Worm (Caenorhabditis elegans): Measurements from ENCODE around the gene tric-1B.1.

Gene tric-1B.1

DNA sequence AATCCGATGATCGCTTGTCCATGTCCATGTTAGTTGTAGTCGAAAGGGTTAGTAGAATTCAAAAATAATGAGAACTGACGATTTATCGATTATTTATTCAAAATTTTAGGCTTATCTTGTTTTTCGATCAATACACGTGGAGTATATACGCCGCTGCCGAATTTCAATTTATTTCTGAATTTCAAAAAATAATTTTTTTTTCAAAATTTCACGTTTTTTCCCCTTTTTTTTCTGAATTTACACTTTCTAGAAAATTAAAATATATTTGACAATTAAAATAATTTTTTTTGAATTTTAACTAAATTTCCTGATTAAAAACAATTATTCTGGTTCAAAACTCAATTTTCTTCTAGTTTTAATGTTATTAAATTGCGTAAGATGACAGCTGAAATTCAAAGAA, 36.3 kb upstream of the tric-1B.1 start, which contains the start of gene C50E10.1:
Gene C50E10.1 (minus strand): TSS at position 101 of the 400 bp plus-strand sequence.
- TF ChIP-seq fkh-10 (GFP tag; optimal IDR thresholded peaks at IDR 0.05) (no peak), pqm-1 (tag; optimal IDR thresholded peaks at IDR 0.05) (no peak), jun-1 (tag; optimal IDR thresholded peaks at IDR 0.05) (no peak), tbx-2 (tag; optimal IDR thresholded peaks at IDR 0.05) (no peak), unc-39 (tag; optimal IDR thresholded peaks at IDR 0.05) (no peak), sea-2 (GFP tag; optimal IDR thresholded peaks at IDR 0.05) (no peak), nhr-67 (tag; optimal IDR thresholded peaks at IDR 0.05) (no peak), lin-39 (tag; optimal IDR thresholded peaks at IDR 0.05) (no peak), aly-2 (tag; optimal IDR thresholded peaks at IDR 0.05) (no peak), hmg-11 (tag; optimal IDR thresholded peaks at IDR 0.05) (no peak), nhr-28 (tag; optimal IDR thresholded peaks at IDR 0.05) (no peak), unc-62 (GFP tag; optimal IDR thresholded peaks at IDR 0.05) (no peak), fkh-2 (tag; optimal IDR thresholded peaks at IDR 0.05) (no peak), lsy-12 (tag; optimal IDR thresholded peaks at IDR 0.05) (no peak), fos-1 (tag; optimal IDR thresholded peaks at IDR 0.05) (no peak), mml-1 (tag; optimal IDR thresholded peaks at IDR 0.05) (no peak), eor-1 (tag; optimal IDR thresholded peaks at IDR 0.05) (no peak)

- TF ChIP-seq nhr-237 (tag; optimal IDR thresholded peaks at IDR 0.05) (no peak), ceh-28 (tag; optimal IDR thresholded peaks at IDR 0.05) (peak; percentile 98)
Observed at ce11 chrII:12301233-12301632, 35.2 kb upstream of the tric-1B.1 start.

ce11 chrII:12300680-12301079, 34.6 kb upstream of the tric-1B.1 start:
- no peak for TF ChIP-seq hmg-11 (tag; optimal IDR thresholded peaks at IDR 0.05)
- TF ChIP-seq sea-2 (GFP tag; optimal IDR thresholded peaks at IDR 0.05): no peak
- peak; percentile 93 for TF ChIP-seq ceh-28 (tag; optimal IDR thresholded peaks at IDR 0.05)
- TF ChIP-seq nhr-12 (tag; optimal IDR thresholded peaks at IDR 0.05): no peak

DNA sequence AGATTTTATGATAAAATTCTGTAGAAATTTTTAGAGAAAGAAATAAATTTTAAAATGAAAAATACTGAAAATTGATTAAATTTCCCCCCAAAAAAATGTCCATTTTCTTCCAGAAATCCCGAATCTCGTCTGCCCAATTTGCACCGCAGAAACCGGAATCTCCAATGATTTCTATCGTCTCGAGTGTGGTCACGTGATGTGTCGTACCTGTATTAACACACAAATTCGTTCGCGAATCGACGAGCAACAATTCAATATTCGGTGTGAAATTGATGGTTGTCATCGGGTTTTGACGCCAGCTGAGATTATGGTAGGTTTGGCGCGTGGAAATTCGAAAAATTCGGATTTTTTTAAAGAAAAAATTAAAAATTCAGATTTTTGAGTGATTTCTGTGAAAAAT, 30.5 kb upstream of the tric-1B.1 start:
- TF ChIP-seq R02D3.7 (tag; optimal IDR thresholded peaks at IDR 0.05): no peak

- TF ChIP-seq pqm-1 (tag; optimal IDR thresholded peaks at IDR 0.05) (no peak), nhr-237 (tag; optimal IDR thresholded peaks at IDR 0.05) (no peak), unc-39 (tag; optimal IDR thresholded peaks at IDR 0.05) (no peak), R02D3.7 (tag; optimal IDR thresholded peaks at IDR 0.05) (no peak), nfya-1 (tag; optimal IDR thresholded peaks at IDR 0.05; ENCODE audit: insufficient read depth) (no peak), elt-1 (tag; optimal IDR thresholded peaks at IDR 0.05) (no peak), nhr-43 (tag; optimal IDR thresholded peaks at IDR 0.05; ENCODE audit: poor library complexity, severe bottlenecking) (no peak), egl-5 (tag; optimal IDR thresholded peaks at IDR 0.05) (no peak), nhr-23 (tag; optimal IDR thresholded peaks at IDR 0.05) (no peak), nhr-11 (tag; optimal IDR thresholded peaks at IDR 0.05) (no peak), ceh-82 (tag; optimal IDR thresholded peaks at IDR 0.05) (no peak)
Observed at ce11 chrII:12289085-12289484, 23.0 kb upstream of the tric-1B.1 start, which contains the start of gene Y57A10A.31. Gene Y57A10A.31, plus strand, starts transcription at chrII:12289385.

DNA sequence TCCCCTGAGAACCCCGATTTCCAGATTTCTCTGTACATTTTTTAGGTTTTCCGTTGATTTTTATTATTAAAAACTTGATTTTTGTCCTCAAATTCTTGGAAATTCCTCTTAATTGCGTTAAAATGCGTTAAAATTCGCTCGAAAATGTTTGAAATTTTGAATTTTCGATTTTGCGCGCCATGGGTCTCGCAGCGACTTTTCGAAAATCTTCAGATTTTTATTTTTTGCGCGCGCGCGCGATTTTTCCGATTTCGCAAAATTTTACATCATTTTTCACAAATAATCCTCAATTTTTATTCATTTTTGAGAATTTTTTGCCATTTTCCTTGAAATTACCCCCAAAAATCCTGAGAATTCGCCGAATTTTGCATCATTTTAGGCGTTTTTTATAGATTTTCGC, 18.0 kb upstream of the tric-1B.1 start:
- TF ChIP-seq zag-1 (tag; optimal IDR thresholded peaks at IDR 0.05) (no peak), tbx-2 (tag; optimal IDR thresholded peaks at IDR 0.05) (no peak), eor-1 (tag; optimal IDR thresholded peaks at IDR 0.05) (no peak), ama-1 (optimal IDR thresholded peaks at IDR 0.05) (no peak), elt-2 (tag; optimal IDR thresholded peaks at IDR 0.05) (no peak), fkh-2 (tag; optimal IDR thresholded peaks at IDR 0.05) (no peak), skn-1 (tag; optimal IDR thresholded peaks at IDR 0.05) (no peak), nfya-1 (tag; optimal IDR thresholded peaks at IDR 0.05; ENCODE audit: insufficient read depth) (no peak), elt-3 (tag; optimal IDR thresholded peaks at IDR 0.05) (no peak), nhr-67 (tag; optimal IDR thresholded peaks at IDR 0.05) (no peak), elt-1 (tag; optimal IDR thresholded peaks at IDR 0.05) (no peak), nhr-237 (tag; optimal IDR thresholded peaks at IDR 0.05) (no peak), nhr-23 (tag; optimal IDR thresholded peaks at IDR 0.05) (no peak), ceh-16 (tag; optimal IDR thresholded peaks at IDR 0.05) (no peak)

All from whole organism, L3 larva.